Worm (Caenorhabditis elegans) whole organism, late embryonic: ENCODE measurements around the gene Y82E9BR.17.
A peak's percentile ranks its signal among the peaks of the same experiment; 100 is the strongest.

Source experiments
- C38D4.7 ChIP-seq: fragments of 200-800 bp; sonication (Bioruptor generic); optimal IDR thresholded peaks from 2 replicates; lab custom pipeline; 2018; ENCODE audit warnings: mild to moderate bottlenecking, missing genetic modification characterization, moderate library complexity, missing compliant biosample characterization
- T23F11.4 ChIP-seq: fragments of 200-800 bp; sonication (Bioruptor generic); optimal IDR thresholded peaks from 2 replicates; lab custom pipeline; 2018; ENCODE audit warnings: mild to moderate bottlenecking, missing genetic modification characterization, missing compliant biosample characterization
- ama-1 ChIP-seq: fragments of 150-350 bp; optimal IDR thresholded peaks from 2 replicates; lab custom pipeline; 2014
- ceh-24 ChIP-seq: sonication (generic microtip); optimal IDR thresholded peaks from 2 replicates; lab custom pipeline; 2016; ENCODE audit warnings: mild to moderate bottlenecking, missing genetic modification characterization, missing compliant biosample characterization
- elt-2 ChIP-seq: sonication (generic microtip); optimal IDR thresholded peaks from 2 replicates; lab custom pipeline; 2016; ENCODE audit warnings: missing genetic modification reagents, missing genetic modification characterization, missing compliant biosample characterization
- fax-1 ChIP-seq: sonication (generic microtip); optimal IDR thresholded peaks from 2 replicates; lab custom pipeline; 2016; ENCODE audit warnings: missing genotype, missing genetic modification characterization, missing compliant biosample characterization
- hlh-13 ChIP-seq: fragments of 200-800 bp; sonication (Bioruptor generic); optimal IDR thresholded peaks from 2 replicates; lab custom pipeline; 2018; ENCODE audit warnings: mild to moderate bottlenecking, missing genetic modification characterization, missing compliant biosample characterization
- hlh-15 ChIP-seq: sonication (generic microtip); optimal IDR thresholded peaks from 2 replicates; lab custom pipeline; 2016; ENCODE audit warnings: missing genetic modification characterization, missing compliant biosample characterization
- pha-2 ChIP-seq: sonication (generic microtip); optimal IDR thresholded peaks from 2 replicates; lab custom pipeline; 2017; ENCODE audit warnings: mild to moderate bottlenecking, missing genetic modification characterization, missing compliant biosample characterization
- pha-4 ChIP-seq: fragments of 150-350 bp; optimal IDR thresholded peaks from 2 replicates; lab custom pipeline; 2018; ENCODE audit warnings: missing biosample characterization, missing genetic modification reagents, missing genetic modification characterization
- ref-2 ChIP-seq: sonication (generic microtip); optimal IDR thresholded peaks from 2 replicates; lab custom pipeline; 2016; ENCODE audit warnings: missing genetic modification characterization, missing compliant biosample characterization
- rnt-1 ChIP-seq: sonication (generic microtip); optimal IDR thresholded peaks from 2 replicates; lab custom pipeline; 2016; ENCODE audit warnings: missing genetic modification characterization, missing compliant biosample characterization
- tbx-7 ChIP-seq: sonication (generic microtip); optimal IDR thresholded peaks from 2 replicates; lab custom pipeline; 2016; ENCODE audit warnings: missing genotype, missing genetic modification characterization, missing compliant biosample characterization

DNA sequence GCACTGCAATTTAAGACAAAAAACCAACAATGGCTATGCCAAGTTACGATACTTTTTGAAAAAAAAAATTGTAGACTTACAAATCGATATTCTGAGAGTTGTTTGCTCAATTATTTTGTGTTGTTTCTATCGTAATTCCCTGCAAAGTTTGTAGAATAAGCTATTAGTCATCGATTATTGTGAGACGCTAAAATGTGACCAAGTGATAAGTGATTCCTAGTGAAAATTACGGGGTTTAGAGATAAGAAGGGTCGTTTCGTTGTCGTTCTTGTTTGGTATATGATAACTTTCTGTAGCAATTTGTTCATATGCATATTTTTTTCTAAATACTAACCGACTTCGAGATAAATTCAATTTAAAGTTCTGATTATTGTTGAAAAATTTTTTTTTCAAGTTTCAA lies 57.4 kb downstream of the Y82E9BR.17 start:
- TF ChIP-seq ref-2, result no peak
- no peak for TF ChIP-seq pha-2 (tag; lab: Kevin White, UChicago)
- peak; percentile 63 for TF ChIP-seq elt-2 (tag; lab: Kevin White, UChicago)
- TF ChIP-seq tbx-7, result no peak
- TF ChIP-seq pha-4 (tag; lab: Kevin White, UChicago), result no peak
- no peak for TF ChIP-seq ama-1 (lab: Kevin White, UChicago)
- TF ChIP-seq ceh-24 (tag; lab: Kevin White, UChicago), result no peak
- no peak for TF ChIP-seq fax-1 (tag; lab: Kevin White, UChicago)
- TF ChIP-seq hlh-15 (tag; lab: Kevin White, UChicago), result no peak
- no peak for TF ChIP-seq C38D4.7 (GFP tag; lab: Kevin White, UChicago)
- TF ChIP-seq T23F11.4 (GFP tag; lab: Kevin White, UChicago), result no peak
- no peak for TF ChIP-seq rnt-1 (tag; lab: Kevin White, UChicago)
- TF ChIP-seq hlh-13 (GFP tag; lab: Kevin White, UChicago), result no peak
